Worm (Caenorhabditis elegans) whole organism, L2 larva: ENCODE results near the gene M04G7.1.

Experiments used
- ceh-82 ChIP-seq: fragments of 150-350 bp; optimal IDR thresholded peaks from 2 replicates; lab custom pipeline; 2014; ENCODE audit warnings: missing biosample characterization, missing genetic modification characterization
- mab-5 ChIP-seq: fragments of 150-350 bp; optimal IDR thresholded peaks from 2 replicates; lab custom pipeline; 2014; ENCODE audit warnings: missing biosample characterization, missing genetic modification characterization
- nhr-11 ChIP-seq: fragments of 150-350 bp; optimal IDR thresholded peaks from 2 replicates; lab custom pipeline; 2014; ENCODE audit warnings: missing biosample characterization, missing genetic modification characterization
- unc-62 ChIP-seq: fragments of 150-350 bp; optimal IDR thresholded peaks from 2 replicates; lab custom pipeline; 2014; ENCODE audit warnings: missing biosample characterization, missing genetic modification reagents, missing genetic modification characterization

- TF ChIP-seq mab-5 = no peak
- no peak for TF ChIP-seq unc-62 (GFP tag; lab: Kevin White, UChicago)
- no peak for TF ChIP-seq nhr-11 (tag; lab: Kevin White, UChicago)
- TF ChIP-seq ceh-82 (tag; lab: Kevin White, UChicago) = no peak
Observed at ce11 chrIV:455484-455883, at the start of gene M04G7.1.
